Fruit fly (Drosophila melanogaster) whole organism, prepupa: ENCODE data around the gene Cubn2.

Source experiments
- Blimp-1 ChIP-seq: fragments of 200-800 bp; sonication (Bioruptor generic); optimal IDR thresholded peaks from 3 replicates; lab custom pipeline; 2017; ENCODE audit warnings: missing biosample characterization, missing genetic modification characterization, mild to moderate bottlenecking, moderate library complexity, missing genetic modification reagents
- CG10631 ChIP-seq: fragments of 200-800 bp; sonication (Bioruptor generic); optimal IDR thresholded peaks from 2 replicates; lab custom pipeline; 2016; ENCODE audit warnings: missing biosample characterization, missing genetic modification characterization
- CG10669 ChIP-seq: fragments of 200-800 bp; sonication (Bioruptor generic); optimal IDR thresholded peaks from 3 replicates; lab custom pipeline; 2018; ENCODE audit warnings: missing biosample characterization, mild to moderate bottlenecking, missing genetic modification characterization, moderate library complexity
- CG11294 ChIP-seq: fragments of 200-800 bp; sonication (Bioruptor generic); IDR thresholded peaks from 2 replicates; pipeline ENCODE4 v1.3.6; 2022; ENCODE audit warnings: missing biosample characterization, missing genetic modification characterization
- CG11762 ChIP-seq: fragments of 200-800 bp; sonication (Bioruptor generic); optimal IDR thresholded peaks from 3 replicates; lab custom pipeline; 2016; ENCODE audit warnings: missing biosample characterization, missing genetic modification characterization; ENCODE audit not compliant: insufficient read depth
- CG11902 ChIP-seq: fragments of 200-800 bp; sonication (Bioruptor generic); optimal IDR thresholded peaks from 3 replicates; lab custom pipeline; 2016; ENCODE audit warnings: missing biosample characterization, missing genetic modification characterization
- CG15336 ChIP-seq: fragments of 200-800 bp; sonication (Bioruptor generic); IDR thresholded peaks from 2 replicates; pipeline ENCODE4 v1.3.6; 2022; ENCODE audit warnings: missing biosample characterization, missing genetic modification characterization
- CG1621 ChIP-seq: fragments of 200-800 bp; sonication (Bioruptor generic); optimal IDR thresholded peaks from 3 replicates; lab custom pipeline; 2018; ENCODE audit warnings: missing biosample characterization, mild to moderate bottlenecking, missing genetic modification characterization
- CG3032 ChIP-seq: fragments of 200-800 bp; optimal IDR thresholded peaks from 2 replicates; lab custom pipeline; 2019; ENCODE audit warnings: missing biosample characterization, mild to moderate bottlenecking, missing genetic modification characterization, moderate library complexity
- CG31627 ChIP-seq: fragments of 200-800 bp; sonication (Bioruptor generic); optimal IDR thresholded peaks from 3 replicates; lab custom pipeline; 2016; ENCODE audit warnings: missing biosample characterization, missing genetic modification characterization
- CG32006 ChIP-seq: fragments of 200-800 bp; sonication (Bioruptor generic); optimal IDR thresholded peaks from 3 replicates; lab custom pipeline; 2017; ENCODE audit warnings: missing biosample characterization, mild to moderate bottlenecking, missing genetic modification characterization
- CG34406 ChIP-seq: fragments of 200-800 bp; sonication (Bioruptor generic); optimal IDR thresholded peaks from 3 replicates; lab custom pipeline; 2016; ENCODE audit warnings: missing biosample characterization, missing genetic modification characterization
- CG4318 ChIP-seq: fragments of 200-800 bp; sonication (Bioruptor generic); optimal IDR thresholded peaks from 3 replicates; lab custom pipeline; 2017; ENCODE audit warnings: missing biosample characterization, mild to moderate bottlenecking, missing genetic modification characterization
- CG6163 ChIP-seq: fragments of 200-800 bp; sonication (Bioruptor generic); IDR thresholded peaks from 3 replicates; pipeline ENCODE4 v1.3.6; 2022; ENCODE audit warnings: missing biosample characterization, missing genetic modification characterization
- CG6276 ChIP-seq: fragments of 200-800 bp; sonication (Bioruptor generic); optimal IDR thresholded peaks from 2 replicates; lab custom pipeline; 2017; ENCODE audit warnings: missing biosample characterization, mild to moderate bottlenecking, missing genetic modification characterization
- CG6792 ChIP-seq: fragments of 200-800 bp; sonication (Bioruptor generic); optimal IDR thresholded peaks from 3 replicates; lab custom pipeline; 2016; ENCODE audit warnings: missing biosample characterization, missing genetic modification characterization
- CG6854 ChIP-seq: fragments of 200-800 bp; sonication (Bioruptor generic); optimal IDR thresholded peaks from 2 replicates; lab custom pipeline; 2017; ENCODE audit warnings: missing biosample characterization, mild to moderate bottlenecking, missing genetic modification characterization
- CG7368 ChIP-seq: fragments of 200-800 bp; sonication (Bioruptor generic); optimal IDR thresholded peaks from 3 replicates; lab custom pipeline; 2016; ENCODE audit warnings: missing biosample characterization, missing genetic modification characterization
- CG8319 ChIP-seq: fragments of 200-800 bp; sonication (Bioruptor generic); optimal IDR thresholded peaks from 3 replicates; lab custom pipeline; 2016; ENCODE audit warnings: missing biosample characterization, missing genetic modification characterization
- CG8632 ChIP-seq: fragments of 200-800 bp; sonication (Bioruptor generic); optimal IDR thresholded peaks from 3 replicates; lab custom pipeline; 2016; ENCODE audit warnings: missing biosample characterization, missing genetic modification characterization
- Eip75B ChIP-seq: fragments of 200-800 bp; sonication (Bioruptor generic); optimal IDR thresholded peaks from 3 replicates; lab custom pipeline; 2016; ENCODE audit warnings: missing biosample characterization, missing genetic modification characterization
- Eip78C ChIP-seq: fragments of 200-800 bp; sonication (Bioruptor generic); peaks from one replicate; lab custom pipeline; 2016; ENCODE audit warnings: missing biosample characterization, missing genetic modification characterization
- Eip93F ChIP-seq: fragments of 200-800 bp; sonication (Bioruptor generic); optimal IDR thresholded peaks from 2 replicates; lab custom pipeline; 2016; ENCODE audit warnings: missing biosample characterization, mild to moderate bottlenecking, missing genetic modification characterization
- Ets21C ChIP-seq: fragments of 200-800 bp; sonication (Bioruptor generic); optimal IDR thresholded peaks from 3 replicates; lab custom pipeline; 2016; ENCODE audit warnings: missing biosample characterization, missing genetic modification characterization
- Ets96B ChIP-seq: fragments of 200-800 bp; optimal IDR thresholded peaks from 2 replicates; lab custom pipeline; 2019; ENCODE audit warnings: missing biosample characterization, mild to moderate bottlenecking, missing genetic modification characterization, moderate library complexity
- Gug ChIP-seq: fragments of 200-800 bp; sonication (Bioruptor generic); IDR thresholded peaks from 2 replicates; pipeline ENCODE4 v1.3.6; 2022; ENCODE audit warnings: missing biosample characterization, missing genetic modification characterization
- Hr38 ChIP-seq: sonication (Bioruptor generic); optimal IDR thresholded peaks from 2 replicates; lab custom pipeline; 2016; ENCODE audit warnings: missing biosample characterization, missing genetic modification characterization
- Hr39 ChIP-seq: fragments of 200-800 bp; sonication (Bioruptor generic); optimal IDR thresholded peaks from 2 replicates; lab custom pipeline; 2016; ENCODE audit warnings: missing biosample characterization, missing genetic modification characterization
- Hr4 ChIP-seq: fragments of 200-800 bp; sonication (Bioruptor generic); optimal IDR thresholded peaks from 3 replicates; lab custom pipeline; 2016; ENCODE audit warnings: missing biosample characterization, missing genetic modification characterization
- Lpt ChIP-seq: fragments of 200-800 bp; sonication (Bioruptor generic); optimal IDR thresholded peaks from 3 replicates; lab custom pipeline; 2016; ENCODE audit warnings: missing biosample characterization, missing genetic modification characterization
- Met ChIP-seq: fragments of 200-800 bp; sonication (Bioruptor generic); optimal IDR thresholded peaks from 3 replicates; lab custom pipeline; 2016; ENCODE audit warnings: missing biosample characterization, missing genetic modification characterization
- OdsH ChIP-seq: fragments of 200-800 bp; sonication (Bioruptor generic); optimal IDR thresholded peaks from 3 replicates; lab custom pipeline; 2016; ENCODE audit warnings: missing biosample characterization, missing genetic modification characterization
- Sox102F ChIP-seq: fragments of 200-800 bp; sonication (Bioruptor generic); optimal IDR thresholded peaks from 2 replicates; lab custom pipeline; 2016; ENCODE audit warnings: missing biosample characterization, mild to moderate bottlenecking, missing genetic modification characterization
- Sox14 ChIP-seq: fragments of 200-800 bp; sonication (Bioruptor generic); optimal IDR thresholded peaks from 3 replicates; lab custom pipeline; 2016; ENCODE audit warnings: missing biosample characterization, missing genetic modification characterization
- Sox15 ChIP-seq: fragments of 200-800 bp; sonication (Bioruptor generic); optimal IDR thresholded peaks from 3 replicates; lab custom pipeline; 2016; ENCODE audit warnings: missing biosample characterization, missing genetic modification characterization
- achi ChIP-seq: fragments of 200-800 bp; sonication (Bioruptor generic); optimal IDR thresholded peaks from 3 replicates; lab custom pipeline; 2016; ENCODE audit warnings: missing biosample characterization, missing genetic modification characterization
- cyc ChIP-seq: fragments of 200-800 bp; sonication (Bioruptor generic); optimal IDR thresholded peaks from 3 replicates; lab custom pipeline; 2016; ENCODE audit warnings: missing biosample characterization, missing genetic modification characterization
- dsx ChIP-seq: fragments of 200-800 bp; optimal IDR thresholded peaks from 3 replicates; lab custom pipeline; 2019; ENCODE audit warnings: missing biosample characterization, mild to moderate bottlenecking, missing genetic modification characterization, moderate library complexity; ENCODE audit not compliant: poor library complexity, severe bottlenecking
- esn ChIP-seq: fragments of 200-800 bp; sonication (Bioruptor generic); optimal IDR thresholded peaks from 2 replicates; lab custom pipeline; 2016; ENCODE audit warnings: missing biosample characterization, mild to moderate bottlenecking, missing genetic modification characterization, moderate library complexity
- fd59A ChIP-seq: fragments of 200-800 bp; sonication (Bioruptor generic); optimal IDR thresholded peaks from 2 replicates; lab custom pipeline; 2017; ENCODE audit warnings: missing biosample characterization, mild to moderate bottlenecking, missing genetic modification characterization, missing genetic modification reagents
- fkh ChIP-seq: fragments of 200-800 bp; sonication (Bioruptor generic); optimal IDR thresholded peaks from 3 replicates; lab custom pipeline; 2017; ENCODE audit warnings: missing biosample characterization, mild to moderate bottlenecking, missing genetic modification characterization, moderate library complexity
- lz ChIP-seq: fragments of 200-800 bp; sonication (Bioruptor generic); optimal IDR thresholded peaks from 3 replicates; lab custom pipeline; 2016; ENCODE audit warnings: missing biosample characterization, missing genetic modification characterization
- net ChIP-seq: fragments of 200-800 bp; sonication (Bioruptor generic); optimal IDR thresholded peaks from 3 replicates; lab custom pipeline; 2016; ENCODE audit warnings: missing biosample characterization, missing genetic modification characterization
- pdm3 ChIP-seq: fragments of 200-800 bp; sonication (Bioruptor generic); optimal IDR thresholded peaks from 3 replicates; lab custom pipeline; 2016; ENCODE audit warnings: missing biosample characterization, missing genetic modification characterization
- salr ChIP-seq, 2 experiments: fragments of 200-800 bp; sonication (Bioruptor generic); optimal IDR thresholded peaks; 3 replicates each; lab custom pipeline; 2016 to 2018; ENCODE audit warnings: missing biosample characterization in 2 of 2, missing genetic modification characterization in 2 of 2, mild to moderate bottlenecking in 1 of 2
- spab ChIP-seq: fragments of 200-800 bp; sonication (Bioruptor generic); optimal IDR thresholded peaks from 2 replicates; lab custom pipeline; 2017; ENCODE audit warnings: missing biosample characterization, mild to moderate bottlenecking, missing genetic modification characterization, missing genetic modification reagents
- ss ChIP-seq, 2 experiments: fragments of 200-800 bp; sonication (Bioruptor generic); optimal IDR thresholded peaks; 2 replicates in 1 of 2; 3 replicates in 1 of 2; lab custom pipeline; 2017 to 2018; ENCODE audit warnings: mild to moderate bottlenecking in 2 of 2, missing biosample characterization in 2 of 2, missing genetic modification characterization in 2 of 2, moderate library complexity in 1 of 2
- svp ChIP-seq: fragments of 200-800 bp; sonication (Bioruptor generic); peaks from one replicate; lab custom pipeline; 2016; ENCODE audit warnings: missing biosample characterization, missing genetic modification characterization
- topi ChIP-seq: fragments of 200-800 bp; sonication (Bioruptor generic); optimal IDR thresholded peaks from 3 replicates; lab custom pipeline; 2016; ENCODE audit warnings: missing biosample characterization, missing genetic modification characterization
- vri ChIP-seq: fragments of 200-800 bp; sonication (Bioruptor generic); optimal IDR thresholded peaks from 3 replicates; lab custom pipeline; 2016; ENCODE audit warnings: missing biosample characterization, mild to moderate bottlenecking, missing genetic modification characterization

Gene Cubn2

DNA sequence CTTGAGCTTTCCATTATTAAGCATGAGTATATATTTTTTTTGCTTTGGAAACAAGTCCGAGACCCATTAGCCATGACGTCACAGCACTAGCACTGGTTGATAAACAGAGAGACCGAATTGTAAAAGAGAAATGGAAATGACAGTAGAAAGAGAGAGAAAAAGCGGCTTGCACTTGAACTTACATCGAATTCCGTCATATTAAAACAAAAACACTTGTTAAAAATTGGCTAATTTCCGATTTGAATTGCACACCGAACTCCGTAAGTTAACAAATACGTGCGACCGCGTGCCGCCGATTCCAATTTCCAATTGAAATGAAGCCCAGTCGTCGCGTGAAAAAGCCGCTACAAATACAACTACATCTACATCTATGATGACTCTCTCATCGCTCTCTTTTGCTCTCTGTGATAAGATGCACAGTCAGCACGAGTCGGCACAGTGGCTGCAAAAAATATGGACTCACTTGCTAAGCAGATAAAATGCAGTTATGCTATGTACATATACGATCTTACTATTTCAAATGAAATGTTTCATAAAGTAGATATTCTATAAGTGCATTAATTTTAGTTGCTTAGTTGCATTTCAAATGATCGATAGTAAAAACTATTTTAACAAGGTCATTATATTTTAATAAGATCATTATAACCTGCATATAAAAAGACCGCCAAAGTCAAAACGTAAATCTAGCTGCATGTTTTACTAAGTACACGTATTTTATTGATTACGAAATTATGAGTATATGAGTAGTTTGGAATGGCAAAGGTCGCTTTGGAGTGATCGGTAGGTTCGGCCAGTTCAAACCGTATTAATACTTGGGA, 5.3 kb upstream of the Cubn2 start:
- TF ChIP-seq Ets21C (GFP tag; lab: Kevin White, UChicago) (no peak), Hr39 (peak; percentile 38), Sox14 (peak; percentile 44), CG32006 (GFP tag; lab: Kevin White, UChicago) (no peak), Blimp-1 (GFP tag; lab: Kevin White, UChicago) (no peak), CG1621 (no peak), CG10631 (GFP tag; lab: Kevin White, UChicago) (no peak), topi (GFP tag; lab: Kevin White, UChicago) (peak; percentile 3), Met (GFP tag; lab: Kevin White, UChicago) (no peak), lz (GFP tag; lab: Kevin White, UChicago) (peak; percentile 38), Eip93F (GFP tag; lab: Kevin White, UChicago) (no peak), spab (no peak), CG15336 (peak; percentile 50), svp (GFP tag; lab: Kevin White, UChicago) (no peak), Ets96B (tag; lab: Kevin White, UChicago) (peak; percentile 5), fkh (GFP tag; lab: Kevin White, UChicago) (no peak), cyc (GFP tag; lab: Kevin White, UChicago) (no peak), Eip78C (GFP tag; lab: Kevin White, UChicago) (peak; percentile 64), net (peak; percentile 58), Eip75B (GFP tag; lab: Kevin White, UChicago) (no peak), Hr4 (peak; percentile 43), CG6854 (GFP tag; lab: Kevin White, UChicago) (peak; percentile 40), ss (GFP tag; optimal IDR thresholded peaks at IDR 0.05; lab: Kevin White, UChicago) (no peak), pdm3 (GFP tag; lab: Kevin White, UChicago) (peak; percentile 43), dsx (no peak), CG8319 (GFP tag; lab: Kevin White, UChicago) (no peak), CG11762 (GFP tag; lab: Kevin White, UChicago) (peak; percentile 4), CG8632 (GFP tag; lab: Kevin White, UChicago) (peak; percentile 6), esn (peak; percentile 57), Lpt (GFP tag; lab: Kevin White, UChicago) (peak; percentile 25), CG11902 (GFP tag; lab: Kevin White, UChicago) (no peak), CG11294 (GFP tag; lab: Robert Waterston, UW) (peak; percentile 27; the same call in 1 of the 2 replicates), CG6163 (GFP tag; lab: Robert Waterston, UW) (peak; percentile 70; the same call in 2 of the 3 replicates), vri (GFP tag; lab: Kevin White, UChicago) (peak; percentile 59), Sox15 (GFP tag; lab: Kevin White, UChicago) (no peak), Sox102F (GFP tag; lab: Kevin White, UChicago) (peak; percentile 63), CG7368 (GFP tag; lab: Kevin White, UChicago) (no peak), OdsH (GFP tag; lab: Kevin White, UChicago) (no peak), CG34406 (peak; percentile 14), CG6792 (peak; percentile 20), CG4318 (GFP tag; lab: Kevin White, UChicago) (no peak), fd59A (no peak), CG6276 (no peak), CG3032 (tag; lab: Kevin White, UChicago) (no peak), CG10669 (GFP tag; lab: Kevin White, UChicago) (no peak), achi (GFP tag; lab: Kevin White, UChicago) (peak; percentile 38), CG31627 (GFP tag; lab: Kevin White, UChicago) (peak; percentile 33), salr (GFP tag; optimal IDR thresholded peaks at IDR 0.05; lab: Kevin White, UChicago) (no peak), Gug (no peak), Hr38 (no peak)
